Fruit fly (Drosophila melanogaster): ENCODE data around the gene CG33303.

Gene CG33303

dm6 chr2L:10339212-10339721 lies 36.3 kb downstream of the CG33303 start, which contains the start of gene SamDC (continued):
- TF ChIP-seq tap (tag; optimal IDR thresholded peaks at IDR 0.05) (no peak), unc-4 (GFP tag; IDR thresholded peaks at IDR 0.05; ENCODE audit: partially characterized antibody) (peak; percentile 77), C15 (GFP tag; IDR thresholded peaks at IDR 0.05) (no peak)

- TF ChIP-seq odd (GFP tag; optimal IDR thresholded peaks at IDR 0.05) (peak; percentile 67), ato (GFP tag; IDR thresholded peaks at IDR 0.05; ENCODE audit: partially characterized antibody) (peak; percentile 13; the same call in 1 of the 2 replicates), pum (GFP tag; optimal IDR thresholded peaks at IDR 0.05) (no peak), Optix (GFP tag; IDR thresholded peaks at IDR 0.05) (no peak), caup (GFP tag; optimal IDR thresholded peaks at IDR 0.05; ENCODE audit: severe bottlenecking) (peak; percentile 77), scrt (GFP tag; optimal IDR thresholded peaks at IDR 0.05) (peak; percentile 50), twi (tag; optimal IDR thresholded peaks at IDR 0.05) (peak; percentile 51), gro (GFP tag; optimal IDR thresholded peaks at IDR 0.05) (peak; percentile 82), Hand (GFP tag; optimal IDR thresholded peaks at IDR 0.05) (peak; percentile 20), CG2129 (GFP tag; IDR thresholded peaks at IDR 0.05; ENCODE audit: partially characterized antibody) (no peak), tap (tag; optimal IDR thresholded peaks at IDR 0.05) (peak; percentile 34), CG33557 (GFP tag; optimal IDR thresholded peaks at IDR 0.05) (peak; percentile 76), CG11504 (tag; optimal IDR thresholded peaks at IDR 0.05) (no peak), CG17912 (GFP tag; optimal IDR thresholded peaks at IDR 0.05) (peak; percentile 85), Six4 (GFP tag; optimal IDR thresholded peaks at IDR 0.05) (peak; percentile 48), CG12299 (tag; optimal IDR thresholded peaks at IDR 0.05) (peak; percentile 70), TFAM (GFP tag; optimal IDR thresholded peaks at IDR 0.05) (no peak), ssp (GFP tag; IDR thresholded peaks at IDR 0.05) (no peak), cas (GFP tag; IDR thresholded peaks at IDR 0.05) (no peak), mam (GFP tag; optimal IDR thresholded peaks at IDR 0.05) (peak; percentile 50), Xbp1 (GFP tag; optimal IDR thresholded peaks at IDR 0.05) (peak; percentile 44), az2 (GFP tag; optimal IDR thresholded peaks at IDR 0.05) (no peak), Side (GFP tag; optimal IDR thresholded peaks at IDR 0.05) (peak; percentile 67), prd (optimal IDR thresholded peaks at IDR 0.05) (no peak), prd (GFP tag; IDR thresholded peaks at IDR 0.05) (no peak; the same call in 1 of the 3 replicates), NfI (GFP tag; optimal IDR thresholded peaks at IDR 0.05) (peak; percentile 59), ATbp (GFP tag; optimal IDR thresholded peaks at IDR 0.05) (peak; percentile 73), CG3065 (GFP tag; optimal IDR thresholded peaks at IDR 0.05) (no peak), CG43689 (GFP tag; IDR thresholded peaks at IDR 0.05) (no peak), Ets65A (GFP tag) (no peak), Sry-δ (GFP tag; optimal IDR thresholded peaks at IDR 0.05) (peak; percentile 54), Dip3 (GFP tag; optimal IDR thresholded peaks at IDR 0.05) (no peak), Ptx1 (GFP tag; IDR thresholded peaks at IDR 0.05) (peak; percentile 35; the same call in 1 of the 2 replicates), CG4424 (GFP tag; optimal IDR thresholded peaks at IDR 0.05) (peak; percentile 36), tgo (GFP tag; IDR thresholded peaks at IDR 0.05) (no peak; the same call in 2 of the 3 replicates), CG10462 (GFP tag; optimal IDR thresholded peaks at IDR 0.05) (no peak), ems (GFP tag; optimal IDR thresholded peaks at IDR 0.05) (peak; percentile 52), HLH54F (GFP tag; optimal IDR thresholded peaks at IDR 0.05) (peak; percentile 25), CG12659 (GFP tag; optimal IDR thresholded peaks at IDR 0.05) (peak; percentile 77), CG8944 (GFP tag; optimal IDR thresholded peaks at IDR 0.05) (no peak), Dfd (GFP tag; optimal IDR thresholded peaks at IDR 0.05) (no peak), CG1832 (GFP tag; optimal IDR thresholded peaks at IDR 0.05) (no peak), CG3847 (GFP tag; IDR thresholded peaks at IDR 0.05) (no peak), Scr (GFP tag; IDR thresholded peaks at IDR 0.05; ENCODE audit: partially characterized antibody) (peak; percentile 69), CG18262 (tag; optimal IDR thresholded peaks at IDR 0.05) (peak; percentile 41), PHDP (tag; optimal IDR thresholded peaks at IDR 0.05) (peak; percentile 65), CG8359 (GFP tag; optimal IDR thresholded peaks at IDR 0.05; ENCODE audit: borderline replicate concordance) (no peak)
These were observed 40.7 kb downstream of the CG33303 start for dm6 chr2L:10334854-10335277.

Measured in whole organism, embryonic.